Worm (Caenorhabditis elegans): ENCODE measurements around the gene F21C10.10.
A peak's percentile ranks its signal among the peaks of the same experiment; 100 is the strongest.

Gene F21C10.10

ce11 chrV:9109281-9109680 is 13.2 kb downstream of the F21C10.10 start, which contains the start of gene pqn-31:
Gene pqn-31, plus strand, starts transcription at chrV:9109581.
- peak; percentile 37 for TF ChIP-seq pha-4 (tag; optimal IDR thresholded peaks at IDR 0.05)
- no peak for TF ChIP-seq pqm-1 (tag; optimal IDR thresholded peaks at IDR 0.05)
- TF ChIP-seq mml-1 (tag; optimal IDR thresholded peaks at IDR 0.05) = no peak
- TF ChIP-seq ztf-11 (tag; optimal IDR thresholded peaks at IDR 0.05) = no peak
- no peak for TF ChIP-seq lsy-12 (tag; optimal IDR thresholded peaks at IDR 0.05)
- TF ChIP-seq hmg-11 (tag; optimal IDR thresholded peaks at IDR 0.05) = no peak
- TF ChIP-seq ama-1 (optimal IDR thresholded peaks at IDR 0.05) = no peak
- TF ChIP-seq nfya-1 (tag; optimal IDR thresholded peaks at IDR 0.05; ENCODE audit: insufficient read depth) = no peak

ce11 chrV:9111957-9112356 is 15.9 kb downstream of the F21C10.10 start:
- TF ChIP-seq fos-1 (tag; optimal IDR thresholded peaks at IDR 0.05) (no peak), nhr-77 (tag; optimal IDR thresholded peaks at IDR 0.05) (no peak), nhr-23 (tag; optimal IDR thresholded peaks at IDR 0.05) (no peak), skn-1 (tag; optimal IDR thresholded peaks at IDR 0.05) (no peak), nhr-11 (tag; optimal IDR thresholded peaks at IDR 0.05) (no peak), egl-27 (tag; optimal IDR thresholded peaks at IDR 0.05) (no peak), aly-2 (tag; optimal IDR thresholded peaks at IDR 0.05) (no peak), mdl-1 (tag; optimal IDR thresholded peaks at IDR 0.05) (no peak), lin-15B (tag; optimal IDR thresholded peaks at IDR 0.05) (no peak), nhr-12 (tag; optimal IDR thresholded peaks at IDR 0.05) (no peak), ceh-28 (tag; optimal IDR thresholded peaks at IDR 0.05) (no peak), nhr-67 (tag; optimal IDR thresholded peaks at IDR 0.05) (no peak)

ce11 chrV:9112467-9112866 is 16.4 kb downstream of the F21C10.10 start, which contains the start of gene F21C10.7:
Gene F21C10.7, plus strand, starts transcription at chrV:9112767.
- TF ChIP-seq snpc-4 (tag; optimal IDR thresholded peaks at IDR 0.05) (no peak), nhr-25 (tag; optimal IDR thresholded peaks at IDR 0.05) (no peak), fkh-2 (tag; optimal IDR thresholded peaks at IDR 0.05) (no peak), nhr-11 (tag; optimal IDR thresholded peaks at IDR 0.05) (no peak), unc-62 (GFP tag; optimal IDR thresholded peaks at IDR 0.05) (no peak), zag-1 (tag; optimal IDR thresholded peaks at IDR 0.05) (no peak), ceh-16 (tag; optimal IDR thresholded peaks at IDR 0.05) (no peak), nhr-237 (tag; optimal IDR thresholded peaks at IDR 0.05) (no peak), mml-1 (tag; optimal IDR thresholded peaks at IDR 0.05) (no peak), lin-39 (tag; optimal IDR thresholded peaks at IDR 0.05) (no peak), sea-2 (GFP tag; optimal IDR thresholded peaks at IDR 0.05) (no peak), eor-1 (tag; optimal IDR thresholded peaks at IDR 0.05) (no peak), nhr-23 (tag; optimal IDR thresholded peaks at IDR 0.05) (no peak), skn-1 (tag; optimal IDR thresholded peaks at IDR 0.05) (no peak), pqm-1 (tag; optimal IDR thresholded peaks at IDR 0.05) (no peak), jun-1 (tag; optimal IDR thresholded peaks at IDR 0.05) (no peak)

ce11 chrV:9122004-9122403 is 25.9 kb downstream of the F21C10.10 start, which contains the start of gene F21C10.13:
Gene F21C10.13, plus strand, starts transcription at chrV:9122304.
- no peak for TF ChIP-seq lsy-12 (tag; optimal IDR thresholded peaks at IDR 0.05)
- TF ChIP-seq nhr-25 (tag; optimal IDR thresholded peaks at IDR 0.05) = no peak
- no peak for TF ChIP-seq skn-1 (tag; optimal IDR thresholded peaks at IDR 0.05)
- TF ChIP-seq nhr-12 (tag; optimal IDR thresholded peaks at IDR 0.05) = no peak
- no peak for TF ChIP-seq zag-1 (tag; optimal IDR thresholded peaks at IDR 0.05)
- TF ChIP-seq nhr-76 (tag; optimal IDR thresholded peaks at IDR 0.05) = no peak
- TF ChIP-seq unc-39 (tag; optimal IDR thresholded peaks at IDR 0.05) = no peak

- TF ChIP-seq pqm-1 (tag; optimal IDR thresholded peaks at IDR 0.05) (peak; percentile 26), nhr-25 (tag; optimal IDR thresholded peaks at IDR 0.05) (no peak), ceh-28 (tag; optimal IDR thresholded peaks at IDR 0.05) (no peak), egl-27 (tag; optimal IDR thresholded peaks at IDR 0.05) (no peak), nhr-11 (tag; optimal IDR thresholded peaks at IDR 0.05) (no peak), R02D3.7 (tag; optimal IDR thresholded peaks at IDR 0.05) (no peak), nhr-67 (tag; optimal IDR thresholded peaks at IDR 0.05) (no peak), zag-1 (tag; optimal IDR thresholded peaks at IDR 0.05) (no peak)
Observed at ce11 chrV:9123186-9123585, 27.1 kb downstream of the F21C10.10 start, which contains the start of gene F21C10.11. Gene F21C10.11, plus strand, starts transcription at chrV:9123486.

- no peak for TF ChIP-seq aly-2 (tag; optimal IDR thresholded peaks at IDR 0.05)
- no peak for TF ChIP-seq nhr-67 (tag; optimal IDR thresholded peaks at IDR 0.05)
- TF ChIP-seq nhr-237 (tag; optimal IDR thresholded peaks at IDR 0.05) = no peak
Observed at ce11 chrV:9124180-9124579, 28.1 kb downstream of the F21C10.10 start, which contains the start of gene F21C10.6. Gene F21C10.6, plus strand, starts transcription at chrV:9124480.
